Fruit fly (Drosophila melanogaster): ENCODE results near the gene CG6937.

- TF ChIP-seq usp (GFP tag; optimal IDR thresholded peaks at IDR 0.05) (no peak), dl (GFP tag; optimal IDR thresholded peaks at IDR 0.05; ENCODE audit: insufficient read depth in 1 of 2, partially characterized antibody in 2 of 2) (no peak), jim (GFP tag; optimal IDR thresholded peaks at IDR 0.05) (no peak), dsf (GFP tag; optimal IDR thresholded peaks at IDR 0.05; ENCODE audit: borderline replicate concordance) (no peak), Sp1 (GFP tag; optimal IDR thresholded peaks at IDR 0.05) (no peak), fru (GFP tag; optimal IDR thresholded peaks at IDR 0.05) (peak; percentile 43), Rel (GFP tag; optimal IDR thresholded peaks at IDR 0.05) (no peak), Rel (tag; optimal IDR thresholded peaks at IDR 0.05) (no peak), lola (GFP tag; optimal IDR thresholded peaks at IDR 0.05) (no peak), h (GFP tag; optimal IDR thresholded peaks at IDR 0.05) (peak; percentile 22), OdsH (GFP tag; optimal IDR thresholded peaks at IDR 0.05) (peak; percentile 33), Hr83 (GFP tag; optimal IDR thresholded peaks at IDR 0.05; ENCODE audit: poor library complexity, severe bottlenecking) (no peak), GATAd (GFP tag; optimal IDR thresholded peaks at IDR 0.05) (no peak), psq (GFP tag; optimal IDR thresholded peaks at IDR 0.05) (peak; percentile 26), HLH106 (tag; optimal IDR thresholded peaks at IDR 0.05) (no peak)
These were observed 6.2 kb downstream of the CG6937 start for dm6 chr3R:22590668-22591275.

Data from whole organism, wandering third instar larva.